Fruit fly (Drosophila melanogaster) whole organism, prepupa: Measurements from ENCODE around the gene nxf4.

ENCODE experiments used
- Blimp-1 ChIP-seq: fragments of 200-800 bp; sonication (Bioruptor generic); optimal IDR thresholded peaks from 3 replicates; lab custom pipeline; 2017; ENCODE audit warnings: missing biosample characterization, missing genetic modification characterization, mild to moderate bottlenecking, moderate library complexity, missing genetic modification reagents
- CG10631 ChIP-seq: fragments of 200-800 bp; sonication (Bioruptor generic); optimal IDR thresholded peaks from 2 replicates; lab custom pipeline; 2016; ENCODE audit warnings: missing biosample characterization, missing genetic modification characterization
- CG10669 ChIP-seq: fragments of 200-800 bp; sonication (Bioruptor generic); optimal IDR thresholded peaks from 3 replicates; lab custom pipeline; 2018; ENCODE audit warnings: missing biosample characterization, mild to moderate bottlenecking, missing genetic modification characterization, moderate library complexity
- CG1621 ChIP-seq: fragments of 200-800 bp; sonication (Bioruptor generic); optimal IDR thresholded peaks from 3 replicates; lab custom pipeline; 2018; ENCODE audit warnings: missing biosample characterization, mild to moderate bottlenecking, missing genetic modification characterization
- CG16779 ChIP-seq: fragments of 200-800 bp; sonication (Bioruptor generic); optimal IDR thresholded peaks from 3 replicates; lab custom pipeline; 2017; ENCODE audit warnings: missing biosample characterization, mild to moderate bottlenecking, missing genetic modification characterization
- CG3032 ChIP-seq: fragments of 200-800 bp; optimal IDR thresholded peaks from 2 replicates; lab custom pipeline; 2019; ENCODE audit warnings: missing biosample characterization, mild to moderate bottlenecking, missing genetic modification characterization, moderate library complexity
- CG34406 ChIP-seq: fragments of 200-800 bp; sonication (Bioruptor generic); optimal IDR thresholded peaks from 3 replicates; lab custom pipeline; 2016; ENCODE audit warnings: missing biosample characterization, missing genetic modification characterization
- CG3919 ChIP-seq: fragments of 200-800 bp; sonication (Bioruptor generic); optimal IDR thresholded peaks from 3 replicates; lab custom pipeline; 2016; ENCODE audit warnings: missing biosample characterization, missing genetic modification characterization
- CG4318 ChIP-seq: fragments of 200-800 bp; sonication (Bioruptor generic); optimal IDR thresholded peaks from 3 replicates; lab custom pipeline; 2017; ENCODE audit warnings: missing biosample characterization, mild to moderate bottlenecking, missing genetic modification characterization
- CG6276 ChIP-seq: fragments of 200-800 bp; sonication (Bioruptor generic); optimal IDR thresholded peaks from 2 replicates; lab custom pipeline; 2017; ENCODE audit warnings: missing biosample characterization, mild to moderate bottlenecking, missing genetic modification characterization
- CG6792 ChIP-seq: fragments of 200-800 bp; sonication (Bioruptor generic); optimal IDR thresholded peaks from 3 replicates; lab custom pipeline; 2016; ENCODE audit warnings: missing biosample characterization, missing genetic modification characterization
- CG6854 ChIP-seq: fragments of 200-800 bp; sonication (Bioruptor generic); optimal IDR thresholded peaks from 2 replicates; lab custom pipeline; 2017; ENCODE audit warnings: missing biosample characterization, mild to moderate bottlenecking, missing genetic modification characterization
- Eip78C ChIP-seq: fragments of 200-800 bp; sonication (Bioruptor generic); peaks from one replicate; lab custom pipeline; 2016; ENCODE audit warnings: missing biosample characterization, missing genetic modification characterization
- Eip93F ChIP-seq: fragments of 200-800 bp; sonication (Bioruptor generic); optimal IDR thresholded peaks from 2 replicates; lab custom pipeline; 2016; ENCODE audit warnings: missing biosample characterization, mild to moderate bottlenecking, missing genetic modification characterization
- Hr38 ChIP-seq: sonication (Bioruptor generic); optimal IDR thresholded peaks from 2 replicates; lab custom pipeline; 2016; ENCODE audit warnings: missing biosample characterization, missing genetic modification characterization
- Hr39 ChIP-seq: fragments of 200-800 bp; sonication (Bioruptor generic); optimal IDR thresholded peaks from 2 replicates; lab custom pipeline; 2016; ENCODE audit warnings: missing biosample characterization, missing genetic modification characterization
- Hr4 ChIP-seq: fragments of 200-800 bp; sonication (Bioruptor generic); optimal IDR thresholded peaks from 3 replicates; lab custom pipeline; 2016; ENCODE audit warnings: missing biosample characterization, missing genetic modification characterization
- Sox102F ChIP-seq: fragments of 200-800 bp; sonication (Bioruptor generic); optimal IDR thresholded peaks from 2 replicates; lab custom pipeline; 2016; ENCODE audit warnings: missing biosample characterization, mild to moderate bottlenecking, missing genetic modification characterization
- Sox14 ChIP-seq: fragments of 200-800 bp; sonication (Bioruptor generic); optimal IDR thresholded peaks from 3 replicates; lab custom pipeline; 2016; ENCODE audit warnings: missing biosample characterization, missing genetic modification characterization
- pdm3 ChIP-seq: fragments of 200-800 bp; sonication (Bioruptor generic); optimal IDR thresholded peaks from 3 replicates; lab custom pipeline; 2016; ENCODE audit warnings: missing biosample characterization, missing genetic modification characterization
- salr ChIP-seq, 2 experiments: fragments of 200-800 bp; sonication (Bioruptor generic); optimal IDR thresholded peaks; 3 replicates each; lab custom pipeline; 2016 to 2018; ENCODE audit warnings: missing biosample characterization in 2 of 2, missing genetic modification characterization in 2 of 2, mild to moderate bottlenecking in 1 of 2
- spab ChIP-seq: fragments of 200-800 bp; sonication (Bioruptor generic); optimal IDR thresholded peaks from 2 replicates; lab custom pipeline; 2017; ENCODE audit warnings: missing biosample characterization, mild to moderate bottlenecking, missing genetic modification characterization, missing genetic modification reagents
- svp ChIP-seq: fragments of 200-800 bp; sonication (Bioruptor generic); peaks from one replicate; lab custom pipeline; 2016; ENCODE audit warnings: missing biosample characterization, missing genetic modification characterization

Gene nxf4

dm6 chr3R:7391113-7391512 is 44.6 kb downstream of the nxf4 start, which contains the start of gene CG42650:
Gene CG42650 (plus strand): TSS chr3R:7391413.
- TF ChIP-seq CG3032 (tag; lab: Kevin White, UChicago) (no peak), CG16779 (no peak), Hr39 (GFP tag; lab: Kevin White, UChicago) (no peak), CG6792 (no peak), spab (GFP tag; lab: Kevin White, UChicago) (no peak), Eip93F (GFP tag; lab: Kevin White, UChicago) (no peak), Sox102F (GFP tag; lab: Kevin White, UChicago) (no peak), salr (GFP tag; optimal IDR thresholded peaks at IDR 0.05; lab: Kevin White, UChicago) (no peak), CG4318 (GFP tag; lab: Kevin White, UChicago) (no peak), Sox14 (GFP tag; lab: Kevin White, UChicago) (no peak), CG3919 (no peak), CG10669 (no peak), Hr4 (GFP tag; lab: Kevin White, UChicago) (no peak), CG34406 (GFP tag; lab: Kevin White, UChicago) (no peak), svp (GFP tag; lab: Kevin White, UChicago) (no peak), CG6854 (GFP tag; lab: Kevin White, UChicago) (no peak), CG10631 (GFP tag; lab: Kevin White, UChicago) (no peak), Blimp-1 (GFP tag; lab: Kevin White, UChicago) (no peak), CG6276 (GFP tag; lab: Kevin White, UChicago) (no peak)

- TF ChIP-seq Eip78C (GFP tag; lab: Kevin White, UChicago) (no peak), Hr38 (GFP tag; lab: Kevin White, UChicago) (no peak), CG4318 (GFP tag; lab: Kevin White, UChicago) (no peak), CG1621 (no peak), pdm3 (GFP tag; lab: Kevin White, UChicago) (no peak)
These were observed 47.5 kb downstream of the nxf4 start for dm6 chr3R:7394047-7394446.
